Fruit fly (Drosophila melanogaster) whole organism, embryonic: ENCODE results near the gene cnc.
A peak's percentile ranks its signal among the peaks of the same experiment; 100 is the strongest.

Experiments
- CG10366 ChIP-seq: fragments of 200-800 bp; sonication (Bioruptor generic); IDR thresholded peaks from 2 replicates; pipeline ENCODE4 v1.3.6; 2022; ENCODE audit warnings: missing biosample characterization, missing genetic modification characterization
- CG11560 ChIP-seq: fragments of 200-800 bp; sonication (Bioruptor generic); IDR thresholded peaks from 3 replicates; pipeline ENCODE4 v1.3.6; 2022; ENCODE audit warnings: missing biosample characterization, missing genetic modification characterization
- CG12071 ChIP-seq: fragments of 200-800 bp; sonication (Bioruptor generic); optimal IDR thresholded peaks from 3 replicates; lab custom pipeline; 2018; ENCODE audit warnings: missing biosample characterization, mild to moderate bottlenecking, missing genetic modification characterization
- CG12769 ChIP-seq: fragments of 200-800 bp; sonication (Bioruptor generic); optimal IDR thresholded peaks from 2 replicates; lab custom pipeline; 2019; ENCODE audit warnings: missing biosample characterization, mild to moderate bottlenecking, missing genetic modification characterization, moderate library complexity
- CG14014 ChIP-seq: fragments of 200-800 bp; sonication (Bioruptor generic); IDR thresholded peaks from 2 replicates; pipeline ENCODE4 v1.3.6; 2022; ENCODE audit warnings: missing biosample characterization, missing genetic modification characterization
- CG16813 ChIP-seq: fragments of 200-800 bp; sonication (Bioruptor generic); IDR thresholded peaks from 3 replicates; pipeline ENCODE4 v1.3.6; 2022; ENCODE audit warnings: missing biosample characterization, missing genetic modification characterization; ENCODE audit not compliant: partially characterized antibody
- CG16815 ChIP-seq: fragments of 200-800 bp; sonication (Bioruptor generic); optimal IDR thresholded peaks from 3 replicates; lab custom pipeline; 2017; ENCODE audit warnings: missing biosample characterization, mild to moderate bottlenecking, missing genetic modification characterization
- CG18764 ChIP-seq: fragments of 200-800 bp; sonication (Bioruptor generic); optimal IDR thresholded peaks from 3 replicates; lab custom pipeline; 2016; ENCODE audit warnings: missing biosample characterization, missing genetic modification characterization
- CG2120 ChIP-seq: fragments of 200-800 bp; sonication (Bioruptor generic); optimal IDR thresholded peaks from 3 replicates; lab custom pipeline; 2016; ENCODE audit warnings: missing biosample characterization, missing genetic modification characterization
- CG30403 ChIP-seq: fragments of 200-800 bp; sonication (Bioruptor generic); optimal IDR thresholded peaks from 3 replicates; lab custom pipeline; 2016; ENCODE audit warnings: missing biosample characterization, missing genetic modification characterization
- CG31388 ChIP-seq: fragments of 200-800 bp; sonication (Bioruptor generic); optimal IDR thresholded peaks from 2 replicates; lab custom pipeline; 2016; ENCODE audit warnings: missing biosample characterization, missing genetic modification characterization
- CG32772 ChIP-seq: fragments of 200-800 bp; sonication (Bioruptor generic); IDR thresholded peaks from 2 replicates; pipeline ENCODE4 v1.3.6; 2022; ENCODE audit warnings: missing biosample characterization, missing genetic modification characterization
- CG33213 ChIP-seq: fragments of 200-800 bp; sonication (Bioruptor generic); optimal IDR thresholded peaks from 3 replicates; lab custom pipeline; 2016; ENCODE audit warnings: missing biosample characterization, missing genetic modification characterization
- CG33557 ChIP-seq: fragments of 200-800 bp; sonication (Bioruptor generic); optimal IDR thresholded peaks from 2 replicates; lab custom pipeline; 2019; ENCODE audit warnings: missing biosample characterization, mild to moderate bottlenecking, missing genetic modification characterization, moderate library complexity
- CG3847 ChIP-seq: fragments of 200-800 bp; sonication (Bioruptor generic); IDR thresholded peaks from 2 replicates; pipeline ENCODE4 v1.3.6; 2022; ENCODE audit warnings: missing biosample characterization, missing genetic modification characterization
- CG3995 ChIP-seq: fragments of 200-800 bp; sonication (Bioruptor generic); optimal IDR thresholded peaks from 3 replicates; lab custom pipeline; 2016; ENCODE audit warnings: missing biosample characterization, missing genetic modification characterization
- CG4328 ChIP-seq: fragments of 200-800 bp; sonication (Bioruptor generic); optimal IDR thresholded peaks from 3 replicates; lab custom pipeline; 2017; ENCODE audit warnings: missing biosample characterization, missing genetic modification reagents, missing genetic modification characterization
- CG4707 ChIP-seq: fragments of 200-800 bp; sonication (Bioruptor generic); optimal IDR thresholded peaks from 2 replicates; lab custom pipeline; 2018; ENCODE audit warnings: missing biosample characterization, mild to moderate bottlenecking, missing genetic modification characterization, moderate library complexity
- CG4820 ChIP-seq: fragments of 200-800 bp; sonication (Bioruptor generic); optimal IDR thresholded peaks from 3 replicates; lab custom pipeline; 2016; ENCODE audit warnings: missing biosample characterization, missing genetic modification characterization
- CG5953 ChIP-seq: fragments of 200-800 bp; sonication (Bioruptor generic); IDR thresholded peaks from 2 replicates; pipeline ENCODE4 v1.3.6; 2022; ENCODE audit warnings: missing biosample characterization, missing genetic modification characterization
- CG6654 ChIP-seq: fragments of 200-800 bp; sonication (Bioruptor generic); optimal IDR thresholded peaks from 2 replicates; lab custom pipeline; 2017; ENCODE audit warnings: missing biosample characterization, mild to moderate bottlenecking, missing genetic modification characterization
- CG8290 ChIP-seq, 3 experiments: fragments of 200-800 bp; sonication (Bioruptor generic); optimal IDR thresholded peaks; 2 replicates each; lab custom pipeline; 2016 to 2019; ENCODE audit warnings: missing biosample characterization in 3 of 3, missing genetic modification characterization in 3 of 3, mild to moderate bottlenecking in 2 of 3, moderate library complexity in 1 of 3
- CG9727 ChIP-seq: fragments of 200-800 bp; sonication (Bioruptor generic); optimal IDR thresholded peaks from 3 replicates; lab custom pipeline; 2017; ENCODE audit warnings: missing biosample characterization, mild to moderate bottlenecking, missing genetic modification characterization
- D19B ChIP-seq: fragments of 200-800 bp; sonication (Bioruptor generic); optimal IDR thresholded peaks from 2 replicates; lab custom pipeline; 2017; ENCODE audit warnings: missing biosample characterization, mild to moderate bottlenecking, missing genetic modification characterization
- Dbx ChIP-seq: fragments of 200-800 bp; sonication (Bioruptor generic); IDR thresholded peaks from 3 replicates; pipeline ENCODE4 v1.3.6; 2022; ENCODE audit warnings: missing biosample characterization, missing genetic modification characterization
- E2f1 ChIP-seq: fragments of 200-800 bp; sonication (Bioruptor generic); IDR thresholded peaks from 2 replicates; pipeline ENCODE4 v1.3.6; 2022; ENCODE audit warnings: missing biosample characterization, missing genetic modification characterization
- E2f2 ChIP-seq: fragments of 200-800 bp; sonication (Bioruptor generic); IDR thresholded peaks from 2 replicates; pipeline ENCODE4 v1.3.6; 2022; ENCODE audit warnings: missing biosample characterization, missing genetic modification characterization
- Fer3 ChIP-seq: fragments of 200-800 bp; sonication (Bioruptor generic); optimal IDR thresholded peaks from 2 replicates; lab custom pipeline; 2018; ENCODE audit warnings: missing biosample characterization, mild to moderate bottlenecking, missing genetic modification characterization, moderate library complexity
- Hmx ChIP-seq: fragments of 200-800 bp; sonication (Bioruptor generic); optimal IDR thresholded peaks from 2 replicates; lab custom pipeline; 2016; ENCODE audit warnings: missing biosample characterization, missing genetic modification characterization
- Med ChIP-seq: fragments of 200-800 bp; sonication (Bioruptor generic); peaks from one replicate; lab custom pipeline; 2016; ENCODE audit warnings: missing biosample characterization, missing genetic modification characterization, mild to moderate bottlenecking, inconsistent platforms, moderate library complexity
- Meics ChIP-seq: fragments of 200-800 bp; sonication (Bioruptor generic); optimal IDR thresholded peaks from 2 replicates; lab custom pipeline; 2017; ENCODE audit warnings: missing biosample characterization, mild to moderate bottlenecking, missing genetic modification characterization
- NK7.1 ChIP-seq: fragments of 200-800 bp; sonication (Bioruptor generic); optimal IDR thresholded peaks from 3 replicates; lab custom pipeline; 2016; ENCODE audit warnings: missing biosample characterization, missing genetic modification characterization
- Neu2 ChIP-seq: fragments of 200-800 bp; sonication (Bioruptor generic); optimal IDR thresholded peaks from 3 replicates; lab custom pipeline; 2016; ENCODE audit warnings: missing biosample characterization, missing genetic modification characterization, borderline replicate concordance
- bigmax ChIP-seq: fragments of 200-800 bp; sonication (Bioruptor generic); optimal IDR thresholded peaks from 2 replicates; lab custom pipeline; 2018; ENCODE audit warnings: missing biosample characterization, mild to moderate bottlenecking, missing genetic modification characterization
- chinmo ChIP-seq: fragments of 200-800 bp; sonication (Bioruptor generic); IDR thresholded peaks from 4 replicates; pipeline ENCODE4 v1.3.6; 2022; ENCODE audit warnings: missing biosample characterization, missing genetic modification characterization; ENCODE audit not compliant: partially characterized antibody
- cwo ChIP-seq: fragments of 200-800 bp; sonication (Bioruptor generic); optimal IDR thresholded peaks from 3 replicates; lab custom pipeline; 2017; ENCODE audit warnings: missing biosample characterization, missing genetic modification characterization, mild to moderate bottlenecking, moderate library complexity, missing genetic modification reagents
- dan ChIP-seq: fragments of 200-800 bp; sonication (Bioruptor generic); IDR thresholded peaks from 2 replicates; pipeline ENCODE4 v1.3.6; 2022; ENCODE audit warnings: missing biosample characterization, missing genetic modification characterization
- ken ChIP-seq: fragments of 200-800 bp; sonication (Bioruptor generic); IDR thresholded peaks from 3 replicates; pipeline ENCODE4 v1.3.6; 2022; ENCODE audit warnings: missing biosample characterization, missing genetic modification characterization
- knrl ChIP-seq: fragments of 200-800 bp; sonication (Bioruptor generic); IDR thresholded peaks from 3 replicates; pipeline ENCODE4 v1.3.6; 2022; ENCODE audit warnings: missing biosample characterization, missing genetic modification characterization; ENCODE audit not compliant: partially characterized antibody
- lab ChIP-seq: fragments of 200-800 bp; sonication (Bioruptor generic); optimal IDR thresholded peaks from 3 replicates; lab custom pipeline; 2017; ENCODE audit warnings: missing biosample characterization, missing genetic modification characterization, mild to moderate bottlenecking, moderate library complexity, missing genetic modification reagents
- lmd ChIP-seq: fragments of 200-800 bp; sonication (Bioruptor generic); IDR thresholded peaks from 2 replicates; pipeline ENCODE4 v1.3.6; 2022; ENCODE audit warnings: missing biosample characterization, missing genetic modification characterization
- oc ChIP-seq: fragments of 200-800 bp; sonication (Bioruptor generic); optimal IDR thresholded peaks from 2 replicates; lab custom pipeline; 2018; ENCODE audit warnings: missing biosample characterization, mild to moderate bottlenecking, missing genetic modification characterization, moderate library complexity
- p53 ChIP-seq: fragments of 200-800 bp; sonication (Bioruptor generic); optimal IDR thresholded peaks from 2 replicates; lab custom pipeline; 2016; ENCODE audit warnings: missing biosample characterization, missing genetic modification characterization
- prd ChIP-seq, 3 experiments: fragments of >200 bp in 2 of 3; fragments of 200-800 bp in 1 of 3; sonication (Bioruptor generic) in 1 of 3; optimal IDR thresholded peaks in 2 of 3; IDR thresholded peaks in 1 of 3; 2 replicates in 2 of 3; 3 replicates in 1 of 3; pipeline versions ENCODE4 v1.3.6 to Lab custom; 2017 to 2022; ENCODE audit warnings: missing biosample characterization in 1 of 3, missing genetic modification characterization in 1 of 3
- ranshi ChIP-seq: fragments of 200-800 bp; sonication (Bioruptor generic); IDR thresholded peaks from 2 replicates; pipeline ENCODE4 v1.3.6; 2022; ENCODE audit warnings: missing biosample characterization, missing genetic modification characterization
- rib ChIP-seq: fragments of 200-800 bp; sonication (Bioruptor generic); IDR thresholded peaks from 2 replicates; pipeline ENCODE4 v1.3.6; 2022; ENCODE audit warnings: missing biosample characterization, missing genetic modification characterization
- seq ChIP-seq: fragments of 200-800 bp; sonication (Bioruptor generic); IDR thresholded peaks from 2 replicates; pipeline ENCODE4 v1.3.6; 2022; ENCODE audit warnings: missing biosample characterization, missing genetic modification characterization
- slbo ChIP-seq: fragments of 200-800 bp; sonication (Bioruptor generic); IDR thresholded peaks from 2 replicates; pipeline ENCODE4 v1.3.6; 2022; ENCODE audit warnings: missing biosample characterization, missing genetic modification characterization
- toy ChIP-seq: fragments of 200-800 bp; sonication (Bioruptor generic); IDR thresholded peaks from 2 replicates; pipeline ENCODE4 v1.3.6; 2022; ENCODE audit warnings: missing biosample characterization, missing genetic modification characterization
- trem ChIP-seq: fragments of 200-800 bp; optimal IDR thresholded peaks from 3 replicates; lab custom pipeline; 2019; ENCODE audit warnings: missing biosample characterization, mild to moderate bottlenecking, missing genetic modification characterization, moderate library complexity

The cnc gene

DNA sequence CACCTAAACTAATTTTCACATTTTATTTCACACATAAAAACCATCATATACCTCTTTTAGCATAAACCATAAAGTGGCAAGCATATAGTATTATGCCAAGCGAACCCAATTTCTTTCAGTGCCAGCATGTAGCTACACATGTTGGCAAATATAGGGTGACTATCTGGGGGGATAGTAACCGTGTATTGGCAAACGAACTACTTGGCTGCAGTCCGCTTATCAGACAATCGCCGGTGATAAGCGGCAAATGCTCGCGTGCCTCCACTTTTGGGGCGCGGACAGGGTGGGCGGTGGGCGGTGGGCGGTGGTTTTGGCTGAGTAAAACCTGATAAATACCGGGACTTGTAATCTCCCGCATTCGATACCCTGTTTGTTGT lies 86.9 kb downstream of the cnc start:
- TF ChIP-seq Med (GFP tag; lab: Kevin White, UChicago), result peak; percentile 78
- peak; percentile 10 for TF ChIP-seq CG30403 (GFP tag; lab: Kevin White, UChicago)
- TF ChIP-seq CG33213, result no peak
- TF ChIP-seq ranshi (GFP tag; lab: Robert Waterston, UW), result peak; percentile 37; the same call in 1 of the 2 replicates
- no peak for TF ChIP-seq lmd (GFP tag; lab: Robert Waterston, UW)
- TF ChIP-seq chinmo (GFP tag; lab: Robert Waterston, UW), result peak; percentile 56; the same call in 1 of the 4 replicates
- TF ChIP-seq NK7.1 (GFP tag; lab: Kevin White, UChicago), result no peak
- no peak for TF ChIP-seq CG16815 (GFP tag; lab: Kevin White, UChicago)
- TF ChIP-seq CG9727 (GFP tag; lab: Kevin White, UChicago), result peak; percentile 21
- TF ChIP-seq CG18764 (GFP tag; lab: Kevin White, UChicago), result no peak
- TF ChIP-seq CG2120 (GFP tag; lab: Kevin White, UChicago), result peak; percentile 50
- peak; percentile 36 for TF ChIP-seq CG12769 (tag; lab: Kevin White, UChicago)
- peak; percentile 38; the same call in 1 of the 2 replicates for TF ChIP-seq CG10366
- TF ChIP-seq CG4820, result no peak
- TF ChIP-seq CG3995 (GFP tag; lab: Kevin White, UChicago), result no peak
- TF ChIP-seq trem (tag; lab: Kevin White, UChicago), result no peak
- TF ChIP-seq Fer3 (tag; lab: Kevin White, UChicago), result no peak
- peak; percentile 26 for TF ChIP-seq Meics (GFP tag; lab: Kevin White, UChicago)
- 0 out of 2 replicates have a peak, but pooled peaks have one; percentile 17 for TF ChIP-seq CG3847 (GFP tag; lab: Robert Waterston, UW)
- TF ChIP-seq rib, result peak; percentile 59; the same call in 1 of the 2 replicates
- TF ChIP-seq Hmx (GFP tag; lab: Kevin White, UChicago), result no peak
- TF ChIP-seq CG16813 (GFP tag; lab: Robert Waterston, UW), result no peak
- no peak for TF ChIP-seq dan
- no peak for TF ChIP-seq knrl (GFP tag; lab: Robert Waterston, UW)
- 0 out of 3 replicates have a peak, but pooled peaks have one; percentile 23 for TF ChIP-seq Dbx (GFP tag; lab: Robert Waterston, UW)
- no peak for TF ChIP-seq prd (optimal IDR thresholded peaks at IDR 0.05; lab: Kevin White, UChicago)
- TF ChIP-seq prd (GFP tag; IDR thresholded peaks at IDR 0.05; lab: Robert Waterston, UW), result 0 out of 3 replicates have a peak, but pooled peaks have one; percentile 19
- TF ChIP-seq seq, result no peak
- TF ChIP-seq ken (GFP tag; lab: Robert Waterston, UW), result no peak
- TF ChIP-seq CG4707 (GFP tag; lab: Kevin White, UChicago), result no peak
- TF ChIP-seq slbo (GFP tag; lab: Robert Waterston, UW), result peak; percentile 41; the same call in 1 of the 2 replicates
- TF ChIP-seq CG4328 (GFP tag; lab: Kevin White, UChicago), result no peak
- no peak for TF ChIP-seq D19B (GFP tag; lab: Kevin White, UChicago)
- TF ChIP-seq CG31388 (GFP tag; lab: Kevin White, UChicago), result no peak
- TF ChIP-seq p53 (GFP tag; lab: Kevin White, UChicago), result no peak
- no peak for TF ChIP-seq CG11560 (tag; lab: Robert Waterston, UW)
- peak; percentile 84 for TF ChIP-seq cwo (GFP tag; lab: Kevin White, UChicago)
- 0 out of 2 replicates have a peak, but pooled peaks have one; percentile 10 for TF ChIP-seq CG32772 (GFP tag; lab: Robert Waterston, UW)
- no peak for TF ChIP-seq Neu2
- TF ChIP-seq CG12071 (GFP tag; lab: Kevin White, UChicago), result no peak
- TF ChIP-seq CG14014 (GFP tag; lab: Robert Waterston, UW), result no peak
- no peak for TF ChIP-seq CG33557 (GFP tag; lab: Kevin White, UChicago)
- TF ChIP-seq oc (tag; lab: Kevin White, UChicago), result no peak
- 0 out of 2 replicates have a peak, but pooled peaks have one; percentile 12 for TF ChIP-seq E2f2 (GFP tag; lab: Robert Waterston, UW)
- TF ChIP-seq toy (GFP tag; lab: Robert Waterston, UW), result no peak
- TF ChIP-seq CG5953, result no peak
- no peak for TF ChIP-seq CG8290 (GFP tag; optimal IDR thresholded peaks at IDR 0.05; lab: Kevin White, UChicago)
- TF ChIP-seq CG8290 (tag; optimal IDR thresholded peaks at IDR 0.05; lab: Kevin White, UChicago), result peak in 1 of 2 experiments; percentile 31
- TF ChIP-seq lab (GFP tag; lab: Kevin White, UChicago), result peak; percentile 25
- TF ChIP-seq CG6654 (GFP tag; lab: Kevin White, UChicago), result no peak
- TF ChIP-seq bigmax (GFP tag; lab: Kevin White, UChicago), result no peak
- TF ChIP-seq E2f1 (GFP tag; lab: Robert Waterston, UW), result 0 out of 2 replicates have a peak, but pooled peaks have one; percentile 16
